Fruit fly (Drosophila melanogaster): ENCODE results near the gene MTPAP.

- TF ChIP-seq psq (GFP tag; optimal IDR thresholded peaks at IDR 0.05) (peak; percentile 74), OdsH (GFP tag; optimal IDR thresholded peaks at IDR 0.05) (peak; percentile 72)
Observed at dm6 chrX:1398455-1399055, 49.4 kb upstream of the MTPAP start.

Data from whole organism, wandering third instar larva.